Fruit fly (Drosophila melanogaster): ENCODE results near the gene CG43077.

DNA sequence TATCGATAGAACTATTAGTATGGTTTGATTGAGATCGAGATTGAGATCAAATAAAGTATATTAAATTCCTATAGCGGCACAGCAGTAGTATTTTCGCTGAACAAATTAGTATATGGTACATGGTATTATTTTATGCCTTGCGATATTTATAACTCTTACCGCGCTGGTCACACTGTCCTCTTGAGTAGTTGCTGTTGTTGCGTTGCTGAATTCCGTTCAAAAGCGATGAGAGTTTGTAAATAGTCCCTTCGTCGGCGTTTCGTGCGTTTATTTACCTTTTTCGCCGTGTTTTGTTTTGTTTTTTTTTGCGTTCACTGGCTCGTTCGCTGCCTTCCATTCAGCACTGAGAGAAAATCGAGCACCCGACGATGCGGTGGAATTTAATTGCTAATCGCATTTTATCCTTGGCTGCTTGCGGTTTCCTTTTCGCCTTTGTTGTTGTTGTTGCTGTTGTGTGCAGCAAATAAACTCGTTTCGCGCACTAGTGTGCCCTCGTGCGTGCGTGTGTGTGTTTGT is 39.1 kb upstream of the CG43077 start, which contains the start of gene CG5004:
- TF ChIP-seq insv (optimal IDR thresholded peaks at IDR 0.05) (no peak), Myc (optimal IDR thresholded peaks at IDR 0.05) (no peak), ttk (optimal IDR thresholded peaks at IDR 0.05) (no peak), psq (optimal IDR thresholded peaks at IDR 0.05) (no peak)

All from Kc167 (cell line).